Fruit fly (Drosophila melanogaster): ENCODE data around the gene CG43390.

Gene CG43390

DNA sequence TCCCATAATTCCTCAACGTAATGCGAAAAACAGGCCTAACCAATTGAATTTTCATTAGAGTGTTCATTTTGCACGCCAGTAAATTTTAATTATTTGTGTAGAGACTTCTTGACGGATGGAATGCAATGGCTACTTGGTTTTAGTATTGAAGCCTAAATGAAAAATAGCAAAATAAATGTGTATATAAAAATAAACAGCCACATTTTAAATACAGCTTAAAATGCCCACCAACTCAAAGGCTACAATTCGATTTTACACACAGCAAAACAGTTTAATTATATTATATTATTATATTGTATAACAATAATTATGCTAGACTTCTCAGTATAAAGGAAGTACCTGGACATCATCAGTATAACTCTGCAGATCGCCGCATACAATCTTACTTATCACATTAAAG is 44.5 kb upstream of the CG43390 start, which contains the start of gene Akr1B:
TSS of gene Akr1B (minus strand) at position 101 of the 400 bp plus-strand sequence.
- TF ChIP-seq sage (GFP tag; optimal IDR thresholded peaks at IDR 0.05) (no peak), psq (GFP tag; optimal IDR thresholded peaks at IDR 0.05) (no peak), pan (optimal IDR thresholded peaks at IDR 0.05) (no peak), ey (GFP tag; optimal IDR thresholded peaks at IDR 0.05) (no peak), Myc (optimal IDR thresholded peaks at IDR 0.05) (no peak), h (GFP tag; optimal IDR thresholded peaks at IDR 0.05) (no peak), rgr (GFP tag; optimal IDR thresholded peaks at IDR 0.05) (no peak), dsf (GFP tag; optimal IDR thresholded peaks at IDR 0.05; ENCODE audit: borderline replicate concordance) (no peak), sv (GFP tag; optimal IDR thresholded peaks at IDR 0.05) (no peak), fru (GFP tag; optimal IDR thresholded peaks at IDR 0.05) (no peak), Jra (GFP tag; optimal IDR thresholded peaks at IDR 0.05) (no peak), lola (GFP tag; optimal IDR thresholded peaks at IDR 0.05) (no peak), Sp1 (GFP tag; optimal IDR thresholded peaks at IDR 0.05) (no peak), OdsH (GFP tag; optimal IDR thresholded peaks at IDR 0.05) (no peak)

DNA sequence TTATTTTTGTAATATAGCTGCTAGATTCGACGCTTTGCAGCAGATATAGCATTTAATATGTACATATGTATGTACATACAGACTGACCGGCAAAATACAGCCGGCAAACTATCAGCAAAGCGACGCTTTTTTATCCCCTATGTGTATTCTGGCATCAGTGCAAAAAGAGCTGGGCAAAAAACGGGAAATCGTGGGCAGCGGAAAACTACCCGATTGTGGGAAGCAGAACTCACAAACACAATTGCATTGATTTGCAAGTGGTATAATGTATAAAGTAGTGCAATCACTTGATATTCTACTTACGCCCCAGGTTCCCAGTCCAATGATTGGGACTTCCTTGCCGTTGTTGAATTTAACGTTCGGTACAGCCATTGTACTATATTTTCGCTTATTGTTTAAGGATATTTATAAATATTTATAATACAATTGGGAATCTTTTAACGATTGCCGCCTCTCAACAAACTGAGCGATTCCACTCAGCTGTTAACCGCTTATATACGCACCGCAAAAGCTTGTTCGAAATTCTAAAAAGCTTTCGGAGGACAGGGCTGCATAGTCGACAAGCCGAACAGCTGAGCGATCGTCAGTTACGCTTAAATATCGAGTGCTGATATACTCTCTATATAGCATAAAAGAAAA is 43.6 kb upstream of the CG43390 start:
- TF ChIP-seq Hnf4 (GFP tag; optimal IDR thresholded peaks at IDR 0.05) (peak; percentile 43), lola (GFP tag; optimal IDR thresholded peaks at IDR 0.05) (no peak), OdsH (GFP tag; optimal IDR thresholded peaks at IDR 0.05) (peak; percentile 22), Hr78 (GFP tag; optimal IDR thresholded peaks at IDR 0.05) (no peak), Myc (optimal IDR thresholded peaks at IDR 0.05) (peak; percentile 6), brk (GFP tag; optimal IDR thresholded peaks at IDR 0.05) (peak; percentile 56), Rel (GFP tag; optimal IDR thresholded peaks at IDR 0.05) (no peak), Rel (tag; optimal IDR thresholded peaks at IDR 0.05) (peak; percentile 13), pan (optimal IDR thresholded peaks at IDR 0.05) (no peak), psq (GFP tag; optimal IDR thresholded peaks at IDR 0.05) (peak; percentile 7), rgr (GFP tag; optimal IDR thresholded peaks at IDR 0.05) (peak; percentile 9), Sp1 (GFP tag; optimal IDR thresholded peaks at IDR 0.05) (peak; percentile 20), sage (GFP tag; optimal IDR thresholded peaks at IDR 0.05) (peak; percentile 69), Abd-B (GFP tag; optimal IDR thresholded peaks at IDR 0.05) (no peak), dmrt93B (GFP tag; optimal IDR thresholded peaks at IDR 0.05) (no peak), HLH106 (tag; optimal IDR thresholded peaks at IDR 0.05) (peak; percentile 9), h (GFP tag; optimal IDR thresholded peaks at IDR 0.05) (peak; percentile 23)

dm6 chr3L:11622750-11623149 is 43.0 kb upstream of the CG43390 start:
- TF ChIP-seq sv (GFP tag; optimal IDR thresholded peaks at IDR 0.05) (no peak), Hnf4 (GFP tag; optimal IDR thresholded peaks at IDR 0.05) (no peak), CG9705 (GFP tag; optimal IDR thresholded peaks at IDR 0.05) (no peak), woc (GFP tag; optimal IDR thresholded peaks at IDR 0.05) (no peak), Myc (optimal IDR thresholded peaks at IDR 0.05) (no peak), ey (GFP tag; optimal IDR thresholded peaks at IDR 0.05) (no peak), Dfd (GFP tag; optimal IDR thresholded peaks at IDR 0.05) (no peak), OdsH (GFP tag; optimal IDR thresholded peaks at IDR 0.05) (no peak), tai (GFP tag; optimal IDR thresholded peaks at IDR 0.05) (no peak), sage (GFP tag; optimal IDR thresholded peaks at IDR 0.05) (no peak), lola (GFP tag; optimal IDR thresholded peaks at IDR 0.05) (no peak), br (GFP tag; optimal IDR thresholded peaks at IDR 0.05) (no peak), HLH106 (tag; optimal IDR thresholded peaks at IDR 0.05) (no peak), h (GFP tag; optimal IDR thresholded peaks at IDR 0.05) (no peak), dl (GFP tag; optimal IDR thresholded peaks at IDR 0.05; ENCODE audit: insufficient read depth in 1 of 2, partially characterized antibody in 2 of 2) (no peak), jim (GFP tag; optimal IDR thresholded peaks at IDR 0.05) (no peak), fru (GFP tag; optimal IDR thresholded peaks at IDR 0.05) (no peak)

DNA sequence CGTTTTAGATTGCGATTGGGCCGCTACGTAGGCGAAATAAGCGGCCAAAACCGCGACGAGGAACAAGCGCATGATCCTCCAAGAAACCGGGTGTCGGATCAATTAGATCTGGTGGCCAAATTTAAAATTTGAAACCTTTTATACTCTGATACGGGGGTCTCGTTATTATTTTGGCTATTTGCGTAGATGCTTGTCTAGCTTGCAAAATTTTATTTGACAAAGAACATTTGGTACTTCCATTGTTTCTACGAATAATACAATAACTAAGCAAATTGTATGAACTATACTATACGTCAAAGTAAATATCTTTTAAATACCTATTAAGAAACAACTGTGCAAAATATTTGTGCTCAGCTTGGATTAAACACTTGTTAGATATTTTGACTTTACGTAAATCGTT is 40.3 kb upstream of the CG43390 start, which contains the start of gene Muc68Ca:
TSS of gene Muc68Ca (minus strand) at position 101 of the 400 bp plus-strand sequence.
- no peak for TF ChIP-seq sv (GFP tag; optimal IDR thresholded peaks at IDR 0.05)
- no peak for TF ChIP-seq woc (GFP tag; optimal IDR thresholded peaks at IDR 0.05)
- no peak for TF ChIP-seq GATAd (GFP tag; optimal IDR thresholded peaks at IDR 0.05)
- TF ChIP-seq brk (GFP tag; optimal IDR thresholded peaks at IDR 0.05) = no peak
- TF ChIP-seq dsf (GFP tag; optimal IDR thresholded peaks at IDR 0.05; ENCODE audit: borderline replicate concordance) = no peak
- TF ChIP-seq rgr (GFP tag; optimal IDR thresholded peaks at IDR 0.05) = no peak
- TF ChIP-seq jim (GFP tag; optimal IDR thresholded peaks at IDR 0.05) = no peak
- TF ChIP-seq Vsx2 (GFP tag; optimal IDR thresholded peaks at IDR 0.05; ENCODE audit: partially characterized antibody) = no peak
- TF ChIP-seq sage (GFP tag; optimal IDR thresholded peaks at IDR 0.05) = no peak
- TF ChIP-seq CG9705 (GFP tag; optimal IDR thresholded peaks at IDR 0.05) = no peak
- TF ChIP-seq tai (GFP tag; optimal IDR thresholded peaks at IDR 0.05) = no peak
- no peak for TF ChIP-seq Dif (GFP tag; optimal IDR thresholded peaks at IDR 0.05; ENCODE audit: partially characterized antibody)
- TF ChIP-seq dl (GFP tag; optimal IDR thresholded peaks at IDR 0.05; ENCODE audit: insufficient read depth in 1 of 2, partially characterized antibody in 2 of 2) = no peak
